Fruit fly (Drosophila melanogaster): ENCODE data around the gene CG32548.

CG32548 gene

DNA sequence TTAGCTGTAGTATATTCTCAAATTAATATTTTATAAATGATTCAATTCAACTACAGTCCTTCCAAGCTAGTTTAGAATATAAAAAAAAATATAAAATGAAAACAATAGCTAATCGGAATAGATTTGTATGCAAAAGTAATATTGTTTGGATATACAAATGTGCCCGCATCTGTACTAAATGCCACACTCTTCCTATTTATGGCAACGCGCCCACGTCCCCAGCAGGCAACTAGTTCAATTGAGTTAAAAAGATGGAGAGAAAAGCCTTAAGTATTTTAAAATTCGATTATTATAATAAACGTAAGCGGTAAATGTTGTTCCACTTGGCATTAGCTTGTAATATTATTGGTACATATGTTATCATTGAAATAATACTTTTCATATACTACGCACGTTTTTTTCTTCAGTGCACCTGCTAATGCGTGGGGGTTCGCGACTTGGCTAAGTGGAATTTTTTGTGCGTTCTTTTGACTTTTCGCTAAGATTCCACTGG, 34.8 kb downstream of the CG32548 start (continued):
- TF ChIP-seq CG12104 (GFP tag; optimal IDR thresholded peaks at IDR 0.05) (peak; percentile 55), CG11093 (GFP tag; IDR thresholded peaks at IDR 0.05) (peak; percentile 40; the same call in 1 of the 3 replicates), PHDP (tag; optimal IDR thresholded peaks at IDR 0.05) (peak; percentile 85), prd (optimal IDR thresholded peaks at IDR 0.05) (no peak), prd (GFP tag; IDR thresholded peaks at IDR 0.05) (peak; percentile 52; the same call in 2 of the 3 replicates), D19A (tag; optimal IDR thresholded peaks at IDR 0.05) (peak; percentile 58), Dek (tag; optimal IDR thresholded peaks at IDR 0.05) (peak; percentile 37), CG2712 (tag; optimal IDR thresholded peaks at IDR 0.05) (peak; percentile 78), Rfx (GFP tag; IDR thresholded peaks at IDR 0.05) (peak; percentile 72), Stat92E (GFP tag; optimal IDR thresholded peaks at IDR 0.05) (peak in 1 of 3 experiments; percentile 48), CG6854 (GFP tag; optimal IDR thresholded peaks at IDR 0.05) (peak; percentile 40), CG30020 (tag; optimal IDR thresholded peaks at IDR 0.05) (no peak), Trl (optimal IDR thresholded peaks at IDR 0.05) (no peak), Trl (GFP tag; optimal IDR thresholded peaks at IDR 0.05) (peak; percentile 20), pb (GFP tag; optimal IDR thresholded peaks at IDR 0.05) (no peak), CG31388 (GFP tag; optimal IDR thresholded peaks at IDR 0.05) (no peak), CG16815 (GFP tag; optimal IDR thresholded peaks at IDR 0.05) (peak; percentile 49), unpg (GFP tag; optimal IDR thresholded peaks at IDR 0.05) (peak; percentile 81), CG1792 (GFP tag; optimal IDR thresholded peaks at IDR 0.05) (no peak), Gug (GFP tag; IDR thresholded peaks at IDR 0.05) (0 out of 4 replicates have a peak, but pooled peaks have one; percentile 19), cg (GFP tag; optimal IDR thresholded peaks at IDR 0.05) (no peak), CG1647 (GFP tag; optimal IDR thresholded peaks at IDR 0.05) (peak; percentile 25), br (optimal IDR thresholded peaks at IDR 0.05) (no peak), CG12155 (GFP tag; optimal IDR thresholded peaks at IDR 0.05) (peak; percentile 52), ash1 (GFP tag; optimal IDR thresholded peaks at IDR 0.05) (no peak), CG11085 (GFP tag; IDR thresholded peaks at IDR 0.05) (no peak), al (GFP tag; IDR thresholded peaks at IDR 0.05) (peak; percentile 38; the same call in 1 of the 2 replicates), stc (GFP tag; IDR thresholded peaks at IDR 0.05) (peak; percentile 30; the same call in 1 of the 2 replicates), CG12219 (GFP tag; optimal IDR thresholded peaks at IDR 0.05) (peak; percentile 40), CG1832 (GFP tag; optimal IDR thresholded peaks at IDR 0.05) (no peak), CG4820 (GFP tag; optimal IDR thresholded peaks at IDR 0.05) (peak; percentile 55), ap (GFP tag; IDR thresholded peaks at IDR 0.05) (0 out of 2 replicates have a peak, but pooled peaks have one; percentile 14), B-H1 (GFP tag; IDR thresholded peaks at IDR 0.05) (no peak; the same call in 1 of the 3 replicates), Asciz (GFP tag; optimal IDR thresholded peaks at IDR 0.05) (peak; percentile 58), E2f2 (GFP tag; IDR thresholded peaks at IDR 0.05) (peak; percentile 35; the same call in 1 of the 2 replicates), odd (GFP tag; optimal IDR thresholded peaks at IDR 0.05) (peak; percentile 61), CG7963 (GFP tag; IDR thresholded peaks at IDR 0.05; ENCODE audit: partially characterized antibody) (no peak), cato (GFP tag; optimal IDR thresholded peaks at IDR 0.05; ENCODE audit: borderline replicate concordance) (peak; percentile 33), CG14965 (GFP tag; optimal IDR thresholded peaks at IDR 0.05; ENCODE audit: borderline replicate concordance) (no peak), pros (GFP tag; optimal IDR thresholded peaks at IDR 0.05) (no peak), tna (GFP tag; IDR thresholded peaks at IDR 0.05; ENCODE audit: partially characterized antibody) (no peak), Fer1 (GFP tag; optimal IDR thresholded peaks at IDR 0.05) (peak; percentile 37), CG8478 (optimal IDR thresholded peaks at IDR 0.05) (no peak), Ets97D (GFP tag; optimal IDR thresholded peaks at IDR 0.05) (no peak), CG8765 (GFP tag; IDR thresholded peaks at IDR 0.05) (no peak), ems (GFP tag; optimal IDR thresholded peaks at IDR 0.05) (peak; percentile 56), D (optimal IDR thresholded peaks at IDR 0.05) (no peak), D (GFP tag; optimal IDR thresholded peaks at IDR 0.05) (peak; percentile 59), CG10366 (GFP tag; IDR thresholded peaks at IDR 0.05) (peak; percentile 41; the same call in 1 of the 2 replicates), Neu2 (GFP tag; optimal IDR thresholded peaks at IDR 0.05; ENCODE audit: borderline replicate concordance) (no peak), Ada2b (GFP tag; IDR thresholded peaks at IDR 0.05) (0 out of 2 replicates have a peak, but pooled peaks have one; percentile 23)

All from whole organism, embryonic.